Fruit fly (Drosophila melanogaster) whole organism, adult: ENCODE results near the gene CG42766.

Source experiments
- CG14711 ChIP-seq: fragments of 200-800 bp; sonication (Bioruptor generic); optimal IDR thresholded peaks from 2 replicates; lab custom pipeline; 2018; ENCODE audit warnings: missing biosample characterization, mild to moderate bottlenecking, missing genetic modification characterization, moderate library complexity
- CG33017 ChIP-seq: fragments of 200-800 bp; sonication (Bioruptor generic); optimal IDR thresholded peaks from 2 replicates; lab custom pipeline; 2018; ENCODE audit warnings: missing biosample characterization, mild to moderate bottlenecking, missing genetic modification characterization, moderate library complexity
- cic ChIP-seq: fragments of 200-800 bp; sonication (Bioruptor generic); optimal IDR thresholded peaks from 2 replicates; lab custom pipeline; 2017; ENCODE audit warnings: missing biosample characterization, mild to moderate bottlenecking, missing genetic modification characterization, moderate library complexity
- pad ChIP-seq: fragments of 200-800 bp; sonication (Bioruptor generic); optimal IDR thresholded peaks from 3 replicates; lab custom pipeline; 2017; ENCODE audit warnings: missing biosample characterization, missing genetic modification characterization, mild to moderate bottlenecking, moderate library complexity, missing genetic modification reagents

dm6 chrX:15982844-15983243, 6.2 kb downstream of the CG42766 start, which contains the start of gene Cep164:
- TF ChIP-seq cic (GFP tag; lab: Kevin White, UChicago) (no peak), CG14711 (tag; lab: Kevin White, UChicago) (no peak), pad (GFP tag; lab: Kevin White, UChicago) (no peak), CG33017 (tag; lab: Kevin White, UChicago) (no peak)
